Fruit fly (Drosophila melanogaster) whole organism, prepupa: ENCODE results near the gene Dhfr.

Experiments
- Blimp-1 ChIP-seq: fragments of 200-800 bp; sonication (Bioruptor generic); optimal IDR thresholded peaks from 3 replicates; lab custom pipeline; 2017; ENCODE audit warnings: missing biosample characterization, missing genetic modification characterization, mild to moderate bottlenecking, moderate library complexity, missing genetic modification reagents
- CG10631 ChIP-seq: fragments of 200-800 bp; sonication (Bioruptor generic); optimal IDR thresholded peaks from 2 replicates; lab custom pipeline; 2016; ENCODE audit warnings: missing biosample characterization, missing genetic modification characterization
- CG11294 ChIP-seq: fragments of 200-800 bp; sonication (Bioruptor generic); IDR thresholded peaks from 2 replicates; pipeline ENCODE4 v1.3.6; 2022; ENCODE audit warnings: missing biosample characterization, missing genetic modification characterization
- CG11762 ChIP-seq: fragments of 200-800 bp; sonication (Bioruptor generic); optimal IDR thresholded peaks from 3 replicates; lab custom pipeline; 2016; ENCODE audit warnings: missing biosample characterization, missing genetic modification characterization; ENCODE audit not compliant: insufficient read depth
- CG15336 ChIP-seq: fragments of 200-800 bp; sonication (Bioruptor generic); IDR thresholded peaks from 2 replicates; pipeline ENCODE4 v1.3.6; 2022; ENCODE audit warnings: missing biosample characterization, missing genetic modification characterization
- CG1621 ChIP-seq: fragments of 200-800 bp; sonication (Bioruptor generic); optimal IDR thresholded peaks from 3 replicates; lab custom pipeline; 2018; ENCODE audit warnings: missing biosample characterization, mild to moderate bottlenecking, missing genetic modification characterization
- CG16779 ChIP-seq: fragments of 200-800 bp; sonication (Bioruptor generic); optimal IDR thresholded peaks from 3 replicates; lab custom pipeline; 2017; ENCODE audit warnings: missing biosample characterization, mild to moderate bottlenecking, missing genetic modification characterization
- CG3032 ChIP-seq: fragments of 200-800 bp; optimal IDR thresholded peaks from 2 replicates; lab custom pipeline; 2019; ENCODE audit warnings: missing biosample characterization, mild to moderate bottlenecking, missing genetic modification characterization, moderate library complexity
- CG31627 ChIP-seq: fragments of 200-800 bp; sonication (Bioruptor generic); optimal IDR thresholded peaks from 3 replicates; lab custom pipeline; 2016; ENCODE audit warnings: missing biosample characterization, missing genetic modification characterization
- CG32006 ChIP-seq: fragments of 200-800 bp; sonication (Bioruptor generic); optimal IDR thresholded peaks from 3 replicates; lab custom pipeline; 2017; ENCODE audit warnings: missing biosample characterization, mild to moderate bottlenecking, missing genetic modification characterization
- CG3919 ChIP-seq: fragments of 200-800 bp; sonication (Bioruptor generic); optimal IDR thresholded peaks from 3 replicates; lab custom pipeline; 2016; ENCODE audit warnings: missing biosample characterization, missing genetic modification characterization
- CG4318 ChIP-seq: fragments of 200-800 bp; sonication (Bioruptor generic); optimal IDR thresholded peaks from 3 replicates; lab custom pipeline; 2017; ENCODE audit warnings: missing biosample characterization, mild to moderate bottlenecking, missing genetic modification characterization
- CG6276 ChIP-seq: fragments of 200-800 bp; sonication (Bioruptor generic); optimal IDR thresholded peaks from 2 replicates; lab custom pipeline; 2017; ENCODE audit warnings: missing biosample characterization, mild to moderate bottlenecking, missing genetic modification characterization
- CG6792 ChIP-seq: fragments of 200-800 bp; sonication (Bioruptor generic); optimal IDR thresholded peaks from 3 replicates; lab custom pipeline; 2016; ENCODE audit warnings: missing biosample characterization, missing genetic modification characterization
- CG6808 ChIP-seq: fragments of 200-800 bp; sonication (Bioruptor generic); optimal IDR thresholded peaks from 3 replicates; lab custom pipeline; 2017; ENCODE audit warnings: missing biosample characterization, missing genetic modification characterization, mild to moderate bottlenecking, moderate library complexity, missing genetic modification reagents
- CG7368 ChIP-seq: fragments of 200-800 bp; sonication (Bioruptor generic); optimal IDR thresholded peaks from 3 replicates; lab custom pipeline; 2016; ENCODE audit warnings: missing biosample characterization, missing genetic modification characterization
- CG8119 ChIP-seq: fragments of 200-800 bp; sonication (Bioruptor generic); IDR thresholded peaks from 3 replicates; pipeline ENCODE4 v1.3.6; 2022; ENCODE audit warnings: missing biosample characterization, missing genetic modification characterization
- CG9139 ChIP-seq: fragments of 200-800 bp; sonication (Bioruptor generic); optimal IDR thresholded peaks from 3 replicates; lab custom pipeline; 2017; ENCODE audit warnings: missing biosample characterization, mild to moderate bottlenecking, missing genetic modification characterization
- Eip75B ChIP-seq: fragments of 200-800 bp; sonication (Bioruptor generic); optimal IDR thresholded peaks from 3 replicates; lab custom pipeline; 2016; ENCODE audit warnings: missing biosample characterization, missing genetic modification characterization
- Eip78C ChIP-seq: fragments of 200-800 bp; sonication (Bioruptor generic); peaks from one replicate; lab custom pipeline; 2016; ENCODE audit warnings: missing biosample characterization, missing genetic modification characterization
- Eip93F ChIP-seq: fragments of 200-800 bp; sonication (Bioruptor generic); optimal IDR thresholded peaks from 2 replicates; lab custom pipeline; 2016; ENCODE audit warnings: missing biosample characterization, mild to moderate bottlenecking, missing genetic modification characterization
- Ets21C ChIP-seq: fragments of 200-800 bp; sonication (Bioruptor generic); optimal IDR thresholded peaks from 3 replicates; lab custom pipeline; 2016; ENCODE audit warnings: missing biosample characterization, missing genetic modification characterization
- Ets96B ChIP-seq: fragments of 200-800 bp; optimal IDR thresholded peaks from 2 replicates; lab custom pipeline; 2019; ENCODE audit warnings: missing biosample characterization, mild to moderate bottlenecking, missing genetic modification characterization, moderate library complexity
- Hr38 ChIP-seq: sonication (Bioruptor generic); optimal IDR thresholded peaks from 2 replicates; lab custom pipeline; 2016; ENCODE audit warnings: missing biosample characterization, missing genetic modification characterization
- Hr39 ChIP-seq: fragments of 200-800 bp; sonication (Bioruptor generic); optimal IDR thresholded peaks from 2 replicates; lab custom pipeline; 2016; ENCODE audit warnings: missing biosample characterization, missing genetic modification characterization
- Hr4 ChIP-seq: fragments of 200-800 bp; sonication (Bioruptor generic); optimal IDR thresholded peaks from 3 replicates; lab custom pipeline; 2016; ENCODE audit warnings: missing biosample characterization, missing genetic modification characterization
- Lpt ChIP-seq: fragments of 200-800 bp; sonication (Bioruptor generic); optimal IDR thresholded peaks from 3 replicates; lab custom pipeline; 2016; ENCODE audit warnings: missing biosample characterization, missing genetic modification characterization
- OdsH ChIP-seq: fragments of 200-800 bp; sonication (Bioruptor generic); optimal IDR thresholded peaks from 3 replicates; lab custom pipeline; 2016; ENCODE audit warnings: missing biosample characterization, missing genetic modification characterization
- Smox ChIP-seq: fragments of 200-800 bp; sonication (Bioruptor generic); optimal IDR thresholded peaks from 3 replicates; lab custom pipeline; 2016; ENCODE audit warnings: missing biosample characterization, missing genetic modification characterization
- Sox102F ChIP-seq: fragments of 200-800 bp; sonication (Bioruptor generic); optimal IDR thresholded peaks from 2 replicates; lab custom pipeline; 2016; ENCODE audit warnings: missing biosample characterization, mild to moderate bottlenecking, missing genetic modification characterization
- Sox15 ChIP-seq: fragments of 200-800 bp; sonication (Bioruptor generic); optimal IDR thresholded peaks from 3 replicates; lab custom pipeline; 2016; ENCODE audit warnings: missing biosample characterization, missing genetic modification characterization
- achi ChIP-seq: fragments of 200-800 bp; sonication (Bioruptor generic); optimal IDR thresholded peaks from 3 replicates; lab custom pipeline; 2016; ENCODE audit warnings: missing biosample characterization, missing genetic modification characterization
- acj6 ChIP-seq: fragments of 200-800 bp; sonication (Bioruptor generic); optimal IDR thresholded peaks from 3 replicates; lab custom pipeline; 2016; ENCODE audit warnings: missing biosample characterization, missing genetic modification characterization
- dac ChIP-seq: fragments of 200-800 bp; sonication (Bioruptor generic); optimal IDR thresholded peaks from 2 replicates; lab custom pipeline; 2017; ENCODE audit warnings: missing biosample characterization, mild to moderate bottlenecking, missing genetic modification characterization
- eg ChIP-seq: fragments of 200-800 bp; sonication (Bioruptor generic); IDR thresholded peaks from 3 replicates; pipeline ENCODE4 v1.3.6; 2022; ENCODE audit warnings: missing biosample characterization, missing genetic modification characterization
- esn ChIP-seq: fragments of 200-800 bp; sonication (Bioruptor generic); optimal IDR thresholded peaks from 2 replicates; lab custom pipeline; 2016; ENCODE audit warnings: missing biosample characterization, mild to moderate bottlenecking, missing genetic modification characterization, moderate library complexity
- fd59A ChIP-seq: fragments of 200-800 bp; sonication (Bioruptor generic); optimal IDR thresholded peaks from 2 replicates; lab custom pipeline; 2017; ENCODE audit warnings: missing biosample characterization, mild to moderate bottlenecking, missing genetic modification characterization, missing genetic modification reagents
- fd85E ChIP-seq: fragments of 200-800 bp; sonication (Bioruptor generic); optimal IDR thresholded peaks from 3 replicates; lab custom pipeline; 2016; ENCODE audit warnings: missing biosample characterization, missing genetic modification characterization
- fkh ChIP-seq: fragments of 200-800 bp; sonication (Bioruptor generic); optimal IDR thresholded peaks from 3 replicates; lab custom pipeline; 2017; ENCODE audit warnings: missing biosample characterization, mild to moderate bottlenecking, missing genetic modification characterization, moderate library complexity
- net ChIP-seq: fragments of 200-800 bp; sonication (Bioruptor generic); optimal IDR thresholded peaks from 3 replicates; lab custom pipeline; 2016; ENCODE audit warnings: missing biosample characterization, missing genetic modification characterization
- pdm3 ChIP-seq: fragments of 200-800 bp; sonication (Bioruptor generic); optimal IDR thresholded peaks from 3 replicates; lab custom pipeline; 2016; ENCODE audit warnings: missing biosample characterization, missing genetic modification characterization
- salr ChIP-seq, 2 experiments: fragments of 200-800 bp; sonication (Bioruptor generic); optimal IDR thresholded peaks; 3 replicates each; lab custom pipeline; 2016 to 2018; ENCODE audit warnings: missing biosample characterization in 2 of 2, missing genetic modification characterization in 2 of 2, mild to moderate bottlenecking in 1 of 2
- spab ChIP-seq: fragments of 200-800 bp; sonication (Bioruptor generic); optimal IDR thresholded peaks from 2 replicates; lab custom pipeline; 2017; ENCODE audit warnings: missing biosample characterization, mild to moderate bottlenecking, missing genetic modification characterization, missing genetic modification reagents
- svp ChIP-seq: fragments of 200-800 bp; sonication (Bioruptor generic); peaks from one replicate; lab custom pipeline; 2016; ENCODE audit warnings: missing biosample characterization, missing genetic modification characterization
- topi ChIP-seq: fragments of 200-800 bp; sonication (Bioruptor generic); optimal IDR thresholded peaks from 3 replicates; lab custom pipeline; 2016; ENCODE audit warnings: missing biosample characterization, missing genetic modification characterization
- vri ChIP-seq: fragments of 200-800 bp; sonication (Bioruptor generic); optimal IDR thresholded peaks from 3 replicates; lab custom pipeline; 2016; ENCODE audit warnings: missing biosample characterization, mild to moderate bottlenecking, missing genetic modification characterization

Gene Dhfr

DNA sequence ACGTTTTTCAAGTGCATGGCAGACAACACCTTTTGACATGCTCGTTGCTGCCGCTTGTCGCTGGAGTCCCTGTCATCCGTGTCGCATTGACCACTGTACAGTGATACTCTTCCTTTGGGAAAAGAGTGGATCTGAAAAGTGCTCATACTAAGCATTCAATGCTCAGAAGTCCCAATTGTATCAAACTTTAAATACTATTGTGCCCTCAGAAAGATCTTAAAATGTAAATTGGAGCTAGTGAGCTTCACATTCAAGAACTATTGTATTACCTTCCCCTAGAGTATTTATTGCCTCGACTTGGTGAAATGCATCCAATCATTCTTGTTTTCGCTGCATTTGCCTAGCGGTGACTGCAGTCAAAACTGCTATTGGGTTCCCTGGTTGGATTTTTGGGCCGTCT is 42.4 kb downstream of the Dhfr start (continued):
- TF ChIP-seq CG4318 (peak; percentile 15), salr (GFP tag; optimal IDR thresholded peaks at IDR 0.05; lab: Kevin White, UChicago) (no peak), esn (GFP tag; lab: Kevin White, UChicago) (no peak), Ets96B (tag; lab: Kevin White, UChicago) (peak; percentile 56), topi (GFP tag; lab: Kevin White, UChicago) (no peak), OdsH (GFP tag; lab: Kevin White, UChicago) (peak; percentile 30), spab (peak; percentile 0), Sox102F (no peak), CG31627 (GFP tag; lab: Kevin White, UChicago) (no peak), CG8119 (peak; percentile 57; the same call in 2 of the 3 replicates), achi (GFP tag; lab: Kevin White, UChicago) (peak; percentile 37), Eip75B (no peak), Sox15 (no peak), Lpt (peak; percentile 74), CG11294 (GFP tag; lab: Robert Waterston, UW) (no peak), CG15336 (peak; percentile 51; the same call in 1 of the 2 replicates), Eip93F (no peak), Ets21C (GFP tag; lab: Kevin White, UChicago) (no peak), CG9139 (GFP tag; lab: Kevin White, UChicago) (no peak), CG32006 (GFP tag; lab: Kevin White, UChicago) (peak; percentile 68), Blimp-1 (GFP tag; lab: Kevin White, UChicago) (no peak), Eip78C (GFP tag; lab: Kevin White, UChicago) (peak; percentile 75), CG6276 (GFP tag; lab: Kevin White, UChicago) (peak; percentile 35), Hr38 (GFP tag; lab: Kevin White, UChicago) (no peak), CG1621 (tag; lab: Kevin White, UChicago) (no peak), eg (GFP tag; lab: Robert Waterston, UW) (no peak; the same call in 1 of the 3 replicates), Hr4 (GFP tag; lab: Kevin White, UChicago) (peak; percentile 62), CG10631 (peak; percentile 11), net (GFP tag; lab: Kevin White, UChicago) (no peak)
- TF ChIP-seq, all 60 proteins: peak for 28

DNA sequence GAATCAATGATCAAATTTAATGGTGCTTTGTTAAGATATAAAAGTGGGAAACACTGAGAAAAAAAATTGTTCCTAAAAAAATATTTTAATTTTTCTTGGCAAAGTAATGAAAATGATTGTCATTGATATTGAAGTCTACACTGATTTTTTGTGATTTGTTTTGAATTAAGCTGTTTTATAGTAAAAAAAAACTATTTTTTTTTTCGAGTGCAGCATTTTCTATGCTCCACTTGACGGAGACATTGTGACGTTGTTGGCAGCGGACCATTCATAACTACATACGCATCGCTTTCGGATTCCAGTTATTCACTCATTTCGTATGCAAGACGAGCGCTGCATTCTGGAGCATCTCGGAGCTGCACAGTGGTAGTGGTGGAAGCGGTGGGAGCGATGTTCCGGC is 43.2 kb downstream of the Dhfr start:
- TF ChIP-seq esn (GFP tag; lab: Kevin White, UChicago) (peak; percentile 70), acj6 (peak; percentile 57), CG32006 (GFP tag; lab: Kevin White, UChicago) (peak; percentile 74), CG16779 (tag; lab: Kevin White, UChicago) (peak; percentile 40), CG6792 (peak; percentile 66), topi (GFP tag; lab: Kevin White, UChicago) (peak; percentile 78), Ets96B (tag; lab: Kevin White, UChicago) (peak; percentile 92), CG10631 (peak; percentile 75), Eip78C (GFP tag; lab: Kevin White, UChicago) (peak; percentile 89), CG4318 (peak; percentile 48), Lpt (peak; percentile 94), CG11762 (peak; percentile 84), CG6808 (GFP tag; lab: Kevin White, UChicago) (peak; percentile 67), CG31627 (GFP tag; lab: Kevin White, UChicago) (peak; percentile 36), Blimp-1 (GFP tag; lab: Kevin White, UChicago) (peak; percentile 53), fkh (no peak), achi (GFP tag; lab: Kevin White, UChicago) (peak; percentile 68), CG6276 (GFP tag; lab: Kevin White, UChicago) (peak; percentile 59), pdm3 (GFP tag; lab: Kevin White, UChicago) (peak; percentile 66), vri (GFP tag; lab: Kevin White, UChicago) (no peak), CG11294 (GFP tag; lab: Robert Waterston, UW) (peak; percentile 71), OdsH (GFP tag; lab: Kevin White, UChicago) (peak; percentile 59), fd85E (GFP tag; lab: Kevin White, UChicago) (peak; percentile 71), dac (GFP tag; lab: Kevin White, UChicago) (peak; percentile 14), Hr39 (GFP tag; lab: Kevin White, UChicago) (peak; percentile 56), CG1621 (tag; lab: Kevin White, UChicago) (no peak), Eip75B (peak; percentile 81), CG15336 (peak; percentile 90), svp (GFP tag; lab: Kevin White, UChicago) (peak; percentile 81), Eip93F (no peak), CG7368 (GFP tag; lab: Kevin White, UChicago) (peak; percentile 28), CG3032 (peak; percentile 83), fd59A (GFP tag; lab: Kevin White, UChicago) (no peak), CG3919 (GFP tag; lab: Kevin White, UChicago) (peak; percentile 82), Sox102F (peak; percentile 31), Hr4 (GFP tag; lab: Kevin White, UChicago) (peak; percentile 72), salr (GFP tag; optimal IDR thresholded peaks at IDR 0.05; lab: Kevin White, UChicago) (peak in 1 of 2 experiments; percentile 66), spab (peak; percentile 73), Smox (GFP tag; lab: Kevin White, UChicago) (peak; percentile 49), net (GFP tag; lab: Kevin White, UChicago) (peak; percentile 57), Ets21C (GFP tag; lab: Kevin White, UChicago) (peak; percentile 48), Hr38 (GFP tag; lab: Kevin White, UChicago) (no peak)
